Fruit fly (Drosophila melanogaster): Measurements from ENCODE around the gene Alp9.

The Alp9 gene

DNA sequence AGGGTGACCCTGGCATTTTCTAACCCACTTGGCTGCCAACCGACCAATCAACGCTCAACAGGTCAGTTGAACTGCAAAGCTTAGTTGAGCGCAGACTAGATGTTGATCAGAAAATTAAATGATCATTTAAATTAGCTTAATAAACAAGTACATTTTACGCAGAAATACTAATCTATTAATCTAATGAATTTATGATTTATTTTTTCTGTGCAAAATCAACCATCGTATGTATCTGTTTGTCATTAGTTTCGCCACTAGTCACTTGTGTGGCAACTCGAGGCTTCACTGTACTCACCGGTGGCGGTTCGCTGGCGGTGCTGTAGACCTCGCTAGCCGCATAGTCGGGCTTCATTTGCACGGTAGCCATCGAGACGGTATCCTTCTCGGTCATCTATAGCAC is 18.8 kb upstream of the Alp9 start:
- peak; percentile 26 for TF ChIP-seq CG14655 (GFP tag; optimal IDR thresholded peaks at IDR 0.05)
- 0 out of 2 replicates have a peak, but pooled peaks have one; percentile 8 for TF ChIP-seq CG12605 (GFP tag; IDR thresholded peaks at IDR 0.05)
- TF ChIP-seq CG8159 (tag; optimal IDR thresholded peaks at IDR 0.05), result peak; percentile 3
- TF ChIP-seq CG4496 (GFP tag; IDR thresholded peaks at IDR 0.05), result peak; percentile 38; the same call in 1 of the 3 replicates
- TF ChIP-seq Pif1A (GFP tag; optimal IDR thresholded peaks at IDR 0.05), result no peak

dm6 chr3L:5577250-5578138 is 17.8 kb upstream of the Alp9 start, which contains the start of gene Msr-110:
Gene Msr-110, minus strand, starts transcription at chr3L:5577348.
- TF ChIP-seq CG15710 (tag; optimal IDR thresholded peaks at IDR 0.05) (peak; percentile 89), CG32121 (GFP tag; IDR thresholded peaks at IDR 0.05) (peak; percentile 98), D1 (tag; optimal IDR thresholded peaks at IDR 0.05) (peak; percentile 32), CG9948 (tag; optimal IDR thresholded peaks at IDR 0.05) (peak; percentile 90), gl (tag; optimal IDR thresholded peaks at IDR 0.05) (peak; percentile 99), CG8159 (tag; optimal IDR thresholded peaks at IDR 0.05) (peak; percentile 93), CG17806 (tag; optimal IDR thresholded peaks at IDR 0.05) (peak; percentile 91), CG14655 (GFP tag; optimal IDR thresholded peaks at IDR 0.05) (peak; percentile 94), Pif1B (GFP tag; optimal IDR thresholded peaks at IDR 0.05) (peak; percentile 98), Snoo (tag; optimal IDR thresholded peaks at IDR 0.05) (peak; percentile 98), rn (GFP tag; IDR thresholded peaks at IDR 0.05) (peak; percentile 79), CG12605 (GFP tag; IDR thresholded peaks at IDR 0.05) (peak; percentile 95), EcR (GFP tag; optimal IDR thresholded peaks at IDR 0.05) (peak; percentile 81), CG34367 (tag; optimal IDR thresholded peaks at IDR 0.05) (peak; percentile 97), CG13204 (GFP tag; optimal IDR thresholded peaks at IDR 0.05) (peak; percentile 99), CG8301 (tag; optimal IDR thresholded peaks at IDR 0.05) (peak; percentile 89), fd96Ca (GFP tag; IDR thresholded peaks at IDR 0.05) (peak; percentile 95), CG10348 (GFP tag; IDR thresholded peaks at IDR 0.05) (peak; percentile 93), Pif1A (GFP tag; optimal IDR thresholded peaks at IDR 0.05) (peak; percentile 98), Ets98B (GFP tag; IDR thresholded peaks at IDR 0.05) (peak; percentile 95; the same call in 1 of the 2 replicates), CG4496 (GFP tag; IDR thresholded peaks at IDR 0.05) (peak; percentile 93)

dm6 chr3L:5578595-5578994 is 16.7 kb upstream of the Alp9 start:
- no peak for TF ChIP-seq CG8159 (tag; optimal IDR thresholded peaks at IDR 0.05)
- TF ChIP-seq CG10348 (GFP tag; IDR thresholded peaks at IDR 0.05), result no peak
- no peak for TF ChIP-seq D1 (tag; optimal IDR thresholded peaks at IDR 0.05)
- no peak for TF ChIP-seq CG32121 (GFP tag; IDR thresholded peaks at IDR 0.05)
- TF ChIP-seq Pif1B (GFP tag; optimal IDR thresholded peaks at IDR 0.05), result no peak
- no peak for TF ChIP-seq CG4496 (GFP tag; IDR thresholded peaks at IDR 0.05)
- TF ChIP-seq CG34367 (tag; optimal IDR thresholded peaks at IDR 0.05), result no peak
- TF ChIP-seq fd96Ca (GFP tag; IDR thresholded peaks at IDR 0.05), result no peak

DNA sequence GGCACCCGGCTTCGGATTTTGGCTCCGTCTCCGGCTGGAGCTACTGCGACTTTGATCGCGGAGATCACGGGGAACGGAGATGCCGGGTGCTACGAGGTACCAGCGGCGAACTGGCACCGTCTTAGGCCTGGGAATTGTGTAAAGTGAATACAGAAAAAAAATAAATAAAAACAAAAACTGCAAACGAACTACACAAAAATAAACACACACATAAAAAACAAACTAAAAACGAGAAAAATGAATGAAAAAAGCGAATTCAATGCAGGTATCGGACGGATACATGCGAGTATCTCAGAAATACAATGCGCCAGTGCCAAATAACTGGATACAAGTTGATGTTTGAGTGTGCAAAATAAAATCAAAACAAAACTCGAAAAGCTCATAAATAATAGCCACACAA is 15.6 kb upstream of the Alp9 start:
- peak; percentile 89 for TF ChIP-seq CG32121 (GFP tag; IDR thresholded peaks at IDR 0.05)
- no peak for TF ChIP-seq CG10348 (GFP tag; IDR thresholded peaks at IDR 0.05)
- TF ChIP-seq CG12605 (GFP tag; IDR thresholded peaks at IDR 0.05), result peak; percentile 88
- TF ChIP-seq rn (GFP tag; IDR thresholded peaks at IDR 0.05), result 0 out of 2 replicates have a peak, but pooled peaks have one; percentile 30
- no peak for TF ChIP-seq CG8159 (tag; optimal IDR thresholded peaks at IDR 0.05)
- peak; percentile 78 for TF ChIP-seq fd96Ca (GFP tag; IDR thresholded peaks at IDR 0.05)
- no peak for TF ChIP-seq Snoo (tag; optimal IDR thresholded peaks at IDR 0.05)
- TF ChIP-seq CG13204 (GFP tag; optimal IDR thresholded peaks at IDR 0.05), result no peak
- TF ChIP-seq D1 (tag; optimal IDR thresholded peaks at IDR 0.05), result no peak
- no peak for TF ChIP-seq CG34367 (tag; optimal IDR thresholded peaks at IDR 0.05)
- TF ChIP-seq CG15710 (tag; optimal IDR thresholded peaks at IDR 0.05), result no peak
- peak; percentile 81 for TF ChIP-seq CG4496 (GFP tag; IDR thresholded peaks at IDR 0.05)
- TF ChIP-seq EcR (GFP tag; optimal IDR thresholded peaks at IDR 0.05), result no peak
- TF ChIP-seq Ets98B (GFP tag; IDR thresholded peaks at IDR 0.05), result peak; percentile 84

DNA sequence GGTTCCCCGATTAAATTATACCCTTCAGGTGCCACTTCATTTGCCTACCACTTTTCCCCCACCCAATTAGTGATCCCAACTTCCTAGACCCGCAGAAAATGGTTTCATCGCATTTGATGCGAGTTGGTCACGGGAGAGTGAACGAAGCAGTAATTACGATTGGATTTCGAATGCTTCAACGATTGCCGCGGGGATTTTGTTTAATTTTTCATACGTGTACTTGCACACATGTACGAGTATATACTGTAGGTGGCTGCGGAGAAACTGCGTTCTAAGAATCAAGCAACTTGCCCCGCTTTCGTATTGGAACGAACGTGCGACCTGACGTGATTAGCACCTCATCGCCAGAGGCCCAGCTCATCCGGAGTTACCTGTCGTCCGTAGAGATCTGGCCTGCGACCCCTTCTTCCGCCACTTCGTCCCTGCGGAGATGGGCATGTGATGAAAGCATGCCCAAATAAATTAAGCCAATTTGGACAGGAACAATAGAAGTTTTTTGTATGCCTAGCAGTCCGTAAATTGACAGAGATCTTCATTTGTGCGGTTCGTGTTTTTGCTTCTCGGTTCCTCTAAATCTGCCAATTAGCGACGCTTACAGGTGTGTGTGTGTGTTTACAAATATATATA is 14.7 kb upstream of the Alp9 start:
- TF ChIP-seq CG4496 (GFP tag; IDR thresholded peaks at IDR 0.05), result 0 out of 3 replicates have a peak, but pooled peaks have one; percentile 21
- TF ChIP-seq CG14655 (GFP tag; optimal IDR thresholded peaks at IDR 0.05), result no peak

DNA sequence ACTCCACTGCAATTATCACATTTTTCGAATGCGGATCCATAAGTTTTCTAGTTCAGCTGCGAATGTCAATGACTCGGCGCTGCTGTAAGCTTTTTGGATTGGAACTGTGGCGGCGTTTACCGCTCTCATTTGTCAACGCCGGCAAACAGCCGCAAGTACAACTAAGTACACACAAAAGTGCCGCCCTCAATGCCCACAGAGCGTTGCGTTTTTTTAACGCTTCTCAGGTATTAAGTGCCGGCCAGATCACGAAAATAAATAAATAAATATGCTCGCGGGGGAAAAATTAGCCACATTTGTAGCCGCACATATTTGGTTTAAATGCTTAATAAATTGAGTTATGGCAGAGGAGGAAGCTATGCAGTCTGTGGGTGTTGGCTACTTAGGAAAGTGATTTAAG is 13.8 kb upstream of the Alp9 start:
- TF ChIP-seq CG4496 (GFP tag; IDR thresholded peaks at IDR 0.05), result no peak
- no peak for TF ChIP-seq CG8159 (tag; optimal IDR thresholded peaks at IDR 0.05)
- TF ChIP-seq gl (tag; optimal IDR thresholded peaks at IDR 0.05), result no peak
- no peak for TF ChIP-seq CG15710 (tag; optimal IDR thresholded peaks at IDR 0.05)
- no peak for TF ChIP-seq Pif1B (GFP tag; optimal IDR thresholded peaks at IDR 0.05)
- no peak for TF ChIP-seq Pif1A (GFP tag; optimal IDR thresholded peaks at IDR 0.05)
- TF ChIP-seq CG9948 (tag; optimal IDR thresholded peaks at IDR 0.05), result no peak
- TF ChIP-seq CG12605 (GFP tag; IDR thresholded peaks at IDR 0.05), result no peak
- TF ChIP-seq EcR (GFP tag; optimal IDR thresholded peaks at IDR 0.05), result no peak
- no peak for TF ChIP-seq CG10348 (GFP tag; IDR thresholded peaks at IDR 0.05)
- TF ChIP-seq CG8301 (tag; optimal IDR thresholded peaks at IDR 0.05), result no peak
- no peak for TF ChIP-seq Snoo (tag; optimal IDR thresholded peaks at IDR 0.05)
- no peak for TF ChIP-seq CG14655 (GFP tag; optimal IDR thresholded peaks at IDR 0.05)
- no peak for TF ChIP-seq CG13204 (GFP tag; optimal IDR thresholded peaks at IDR 0.05)
- no peak for TF ChIP-seq CG34367 (tag; optimal IDR thresholded peaks at IDR 0.05)
- TF ChIP-seq CG32121 (GFP tag; IDR thresholded peaks at IDR 0.05), result no peak
- no peak for TF ChIP-seq rn (GFP tag; IDR thresholded peaks at IDR 0.05)
- TF ChIP-seq CG17806 (tag; optimal IDR thresholded peaks at IDR 0.05), result no peak
- TF ChIP-seq fd96Ca (GFP tag; IDR thresholded peaks at IDR 0.05), result no peak
